Worm (Caenorhabditis elegans): ENCODE measurements around the gene lmd-5.

- TF ChIP-seq ztf-11 (tag; optimal IDR thresholded peaks at IDR 0.05): no peak
- no peak for TF ChIP-seq nhr-28 (tag; optimal IDR thresholded peaks at IDR 0.05)
- TF ChIP-seq tbx-8 (GFP tag; optimal IDR thresholded peaks at IDR 0.05): no peak
- no peak for TF ChIP-seq mls-2 (tag; optimal IDR thresholded peaks at IDR 0.05)
- no peak for TF ChIP-seq unc-62 (GFP tag; optimal IDR thresholded peaks at IDR 0.05)
- TF ChIP-seq sptf-1 (tag; optimal IDR thresholded peaks at IDR 0.05): no peak
- no peak for TF ChIP-seq unc-39 (tag; optimal IDR thresholded peaks at IDR 0.05)
- no peak for TF ChIP-seq lin-13 (tag; optimal IDR thresholded peaks at IDR 0.05)
- TF ChIP-seq nhr-76 (tag; optimal IDR thresholded peaks at IDR 0.05): no peak
- TF ChIP-seq ham-2 (GFP tag; optimal IDR thresholded peaks at IDR 0.05): no peak
- TF ChIP-seq pha-4 (tag; optimal IDR thresholded peaks at IDR 0.05): no peak
- TF ChIP-seq blmp-1 (tag; optimal IDR thresholded peaks at IDR 0.05): no peak
- no peak for TF ChIP-seq ces-1 (GFP tag; optimal IDR thresholded peaks at IDR 0.05)
Measured at ce11 chrV:7129460-7129859, 6.0 kb downstream of the lmd-5 start, which contains the start of gene T01C4.8.
